Worm (Caenorhabditis elegans): Measurements from ENCODE around the gene clec-45.

DNA sequence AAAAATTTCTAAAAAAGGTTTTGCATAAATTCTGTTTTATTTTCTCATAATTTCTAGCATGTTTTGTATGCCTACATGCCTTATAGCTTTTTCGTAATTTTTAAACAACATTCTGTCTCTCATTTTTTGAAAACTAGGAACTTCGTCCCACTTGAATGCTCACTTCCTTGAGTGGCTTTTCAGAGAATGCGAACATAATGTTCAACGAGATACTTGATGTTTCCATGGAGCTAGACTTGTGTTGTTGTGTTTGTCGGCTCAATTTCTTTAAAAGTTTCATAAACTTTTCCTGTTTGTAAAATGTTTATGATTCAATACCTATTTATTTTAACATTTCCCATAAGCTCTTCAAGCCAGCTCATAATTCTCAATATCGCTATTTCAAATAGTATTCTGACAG lies 33.0 kb upstream of the clec-45 start, which contains the start of gene clec-213:
- TF ChIP-seq him-1 (tag; optimal IDR thresholded peaks at IDR 0.05) = no peak
- TF ChIP-seq dao-5 (tag; optimal IDR thresholded peaks at IDR 0.05) = no peak
